Worm (Caenorhabditis elegans) whole organism, late embryonic: ENCODE data around the gene Y102A5C.2.

Experiments used
- C08G9.2 ChIP-seq: sonication (generic microtip); optimal IDR thresholded peaks from 2 replicates; lab custom pipeline; 2016; ENCODE audit warnings: mild to moderate bottlenecking, missing genetic modification characterization, moderate library complexity, missing compliant biosample characterization
- C38D4.7 ChIP-seq: fragments of 200-800 bp; sonication (Bioruptor generic); optimal IDR thresholded peaks from 2 replicates; lab custom pipeline; 2018; ENCODE audit warnings: mild to moderate bottlenecking, missing genetic modification characterization, moderate library complexity, missing compliant biosample characterization
- K02D7.2 ChIP-seq: sonication (generic microtip); optimal IDR thresholded peaks from 2 replicates; lab custom pipeline; 2017; ENCODE audit warnings: mild to moderate bottlenecking, missing genetic modification characterization, missing compliant biosample characterization
- K09A11.1 ChIP-seq: sonication (generic microtip); optimal IDR thresholded peaks from 2 replicates; lab custom pipeline; 2017; ENCODE audit warnings: antibody characterized with exemption, mild to moderate bottlenecking, missing genetic modification characterization, missing compliant biosample characterization; ENCODE audit not compliant: insufficient read depth
- ceh-18 ChIP-seq: sonication (generic microtip); optimal IDR thresholded peaks from 2 replicates; lab custom pipeline; 2016; ENCODE audit warnings: missing genetic modification characterization, missing compliant biosample characterization
- ceh-19 ChIP-seq: fragments of 200-800 bp; sonication (Bioruptor generic); optimal IDR thresholded peaks from 2 replicates; lab custom pipeline; 2018; ENCODE audit warnings: mild to moderate bottlenecking, missing genetic modification characterization, missing compliant biosample characterization
- ceh-22 ChIP-seq: sonication (generic microtip); optimal IDR thresholded peaks from 2 replicates; lab custom pipeline; 2017; ENCODE audit warnings: missing biosample characterization, missing genetic modification characterization
- ceh-24 ChIP-seq: sonication (generic microtip); optimal IDR thresholded peaks from 2 replicates; lab custom pipeline; 2016; ENCODE audit warnings: mild to moderate bottlenecking, missing genetic modification characterization, missing compliant biosample characterization
- ceh-31 ChIP-seq: sonication (generic microtip); optimal IDR thresholded peaks from 2 replicates; lab custom pipeline; 2016; ENCODE audit warnings: missing genetic modification characterization, missing compliant biosample characterization
- ceh-34 ChIP-seq: sonication (generic microtip); optimal IDR thresholded peaks from 2 replicates; lab custom pipeline; 2016; ENCODE audit warnings: mild to moderate bottlenecking, missing genetic modification characterization, missing compliant biosample characterization
- ceh-48 ChIP-seq: sonication (generic microtip); optimal IDR thresholded peaks from 2 replicates; lab custom pipeline; 2016; ENCODE audit warnings: missing genetic modification characterization, inconsistent platforms, missing compliant biosample characterization
- ceh-6 ChIP-seq: fragments of 200-800 bp; sonication (Bioruptor generic); optimal IDR thresholded peaks from 2 replicates; lab custom pipeline; 2018; ENCODE audit warnings: mild to moderate bottlenecking, missing genetic modification characterization, missing compliant biosample characterization
- ceh-9 ChIP-seq: sonication (generic microtip); optimal IDR thresholded peaks from 2 replicates; lab custom pipeline; 2016; ENCODE audit warnings: mild to moderate bottlenecking, missing genetic modification characterization, inconsistent platforms, missing compliant biosample characterization
- che-1 ChIP-seq: sonication (generic microtip); optimal IDR thresholded peaks from 2 replicates; lab custom pipeline; 2016; ENCODE audit warnings: mild to moderate bottlenecking, missing genetic modification characterization, missing compliant biosample characterization
- elt-4 ChIP-seq: sonication (generic microtip); optimal IDR thresholded peaks from 2 replicates; lab custom pipeline; 2016; ENCODE audit warnings: missing genetic modification characterization, missing compliant biosample characterization
- fax-1 ChIP-seq: sonication (generic microtip); optimal IDR thresholded peaks from 2 replicates; lab custom pipeline; 2016; ENCODE audit warnings: missing genotype, missing genetic modification characterization, missing compliant biosample characterization
- gmeb-2 ChIP-seq: sonication (generic microtip); optimal IDR thresholded peaks from 2 replicates; lab custom pipeline; 2016; ENCODE audit warnings: missing genetic modification characterization, inconsistent platforms, missing compliant biosample characterization
- hlh-13 ChIP-seq: fragments of 200-800 bp; sonication (Bioruptor generic); optimal IDR thresholded peaks from 2 replicates; lab custom pipeline; 2018; ENCODE audit warnings: mild to moderate bottlenecking, missing genetic modification characterization, missing compliant biosample characterization
- hlh-30 ChIP-seq: sonication (generic microtip); optimal IDR thresholded peaks from 2 replicates; lab custom pipeline; 2017; ENCODE audit warnings: antibody characterized with exemption, missing genetic modification characterization, missing compliant biosample characterization; ENCODE audit not compliant: insufficient read depth
- hlh-6 ChIP-seq: sonication (generic microtip); optimal IDR thresholded peaks from 2 replicates; lab custom pipeline; 2016; ENCODE audit warnings: missing genotype, missing genetic modification characterization, missing compliant biosample characterization
- lim-6 ChIP-seq: sonication (generic microtip); optimal IDR thresholded peaks from 2 replicates; lab custom pipeline; 2016; ENCODE audit warnings: missing genetic modification characterization, missing compliant biosample characterization
- lin-11 ChIP-seq: fragments of 200-800 bp; sonication (Bioruptor generic); optimal IDR thresholded peaks from 2 replicates; lab custom pipeline; 2018; ENCODE audit warnings: mild to moderate bottlenecking, missing genetic modification characterization, missing compliant biosample characterization
- mec-3 ChIP-seq: sonication (generic microtip); optimal IDR thresholded peaks from 2 replicates; lab custom pipeline; 2016; ENCODE audit warnings: borderline replicate concordance, missing genetic modification characterization, missing compliant biosample characterization
- nfya-1 ChIP-seq: sonication (generic microtip); optimal IDR thresholded peaks from 2 replicates; lab custom pipeline; 2017; ENCODE audit warnings: missing genetic modification characterization, mild to moderate bottlenecking, missing compliant biosample characterization, antibody characterized with exemption, moderate library complexity
- nhr-11 ChIP-seq: fragments of 150-350 bp; optimal IDR thresholded peaks from 2 replicates; lab custom pipeline; 2014; ENCODE audit warnings: missing biosample characterization, missing genetic modification characterization
- nhr-232 ChIP-seq: sonication (generic microtip); optimal IDR thresholded peaks from 2 replicates; lab custom pipeline; 2016; ENCODE audit warnings: missing genetic modification characterization, missing compliant biosample characterization
- odd-2 ChIP-seq: sonication (generic microtip); optimal IDR thresholded peaks from 2 replicates; lab custom pipeline; 2017; ENCODE audit warnings: antibody characterized with exemption, mild to moderate bottlenecking, missing genetic modification characterization, missing compliant biosample characterization
- pag-3 ChIP-seq: sonication (generic microtip); optimal IDR thresholded peaks from 2 replicates; lab custom pipeline; 2016; ENCODE audit warnings: missing compliant biosample characterization, missing genetic modification characterization, borderline replicate concordance
- pat-9 ChIP-seq: fragments of 200-800 bp; sonication (Bioruptor generic); optimal IDR thresholded peaks from 2 replicates; lab custom pipeline; 2018; ENCODE audit warnings: mild to moderate bottlenecking, missing genetic modification characterization, moderate library complexity, missing compliant biosample characterization
- pax-1 ChIP-seq: fragments of 150-350 bp; optimal IDR thresholded peaks from 2 replicates; lab custom pipeline; 2014; ENCODE audit warnings: missing biosample characterization, missing genetic modification characterization
- pha-4 ChIP-seq: fragments of 150-350 bp; optimal IDR thresholded peaks from 2 replicates; lab custom pipeline; 2018; ENCODE audit warnings: missing biosample characterization, missing genetic modification reagents, missing genetic modification characterization
- pros-1 ChIP-seq: fragments of 150-350 bp; optimal IDR thresholded peaks from 2 replicates; lab custom pipeline; 2014; ENCODE audit warnings: missing biosample characterization, missing genetic modification reagents, missing genetic modification characterization
- rnt-1 ChIP-seq: sonication (generic microtip); optimal IDR thresholded peaks from 2 replicates; lab custom pipeline; 2016; ENCODE audit warnings: missing genetic modification characterization, missing compliant biosample characterization
- sox-2 ChIP-seq: fragments of 200-800 bp; sonication (Bioruptor generic); IDR thresholded peaks from 2 replicates; pipeline ENCODE4 v1.3.6; 2022; ENCODE audit warnings: missing genetic modification reagents, missing genetic modification characterization, missing compliant biosample characterization
- sox-4 ChIP-seq: sonication (generic microtip); optimal IDR thresholded peaks from 2 replicates; lab custom pipeline; 2017; ENCODE audit warnings: mild to moderate bottlenecking, missing genetic modification characterization, inconsistent platforms, missing compliant biosample characterization
- tbx-7 ChIP-seq: sonication (generic microtip); optimal IDR thresholded peaks from 2 replicates; lab custom pipeline; 2016; ENCODE audit warnings: missing genotype, missing genetic modification characterization, missing compliant biosample characterization
- ttx-3 ChIP-seq: sonication (generic microtip); optimal IDR thresholded peaks from 2 replicates; lab custom pipeline; 2016; ENCODE audit warnings: missing genetic modification reagents, missing genetic modification characterization, missing compliant biosample characterization
- unc-3 ChIP-seq, 2 experiments: fragments of 200-800 bp in 1 of 2; sonication (Bioruptor generic) in 1 of 2; sonication (generic microtip) in 1 of 2; conservative IDR thresholded peaks in 1 of 2; optimal IDR thresholded peaks in 1 of 2; 2 replicates each; pipeline versions ENCODE4 v1.3.6 to Lab custom; 2016 to 2022; ENCODE audit warnings: missing compliant biosample characterization in 2 of 2, missing genetic modification characterization in 2 of 2, missing genetic modification reagents in 1 of 2
- unc-42 ChIP-seq: sonication (generic microtip); optimal IDR thresholded peaks from 2 replicates; lab custom pipeline; 2016; ENCODE audit warnings: missing genotype, missing genetic modification characterization, missing compliant biosample characterization
- unc-86 ChIP-seq: sonication (generic microtip); optimal IDR thresholded peaks from 2 replicates; lab custom pipeline; 2016; ENCODE audit warnings: missing genetic modification characterization, missing compliant biosample characterization
- ztf-16 ChIP-seq: sonication (generic microtip); optimal IDR thresholded peaks from 2 replicates; lab custom pipeline; 2017; ENCODE audit warnings: missing genetic modification characterization, missing compliant biosample characterization

Y102A5C.2 gene

ce11 chrV:16918378-16918777 is at the start of gene Y102A5C.2, which contains the start of gene fbxa-206:
Gene Y102A5C.2 (plus strand): TSS chrV:16918731.
Gene fbxa-206 (minus strand): TSS chrV:16918478.
- TF ChIP-seq nhr-11 (tag; lab: Kevin White, UChicago) (no peak), sox-4 (tag; lab: Kevin White, UChicago) (no peak), elt-4 (tag; lab: Kevin White, UChicago) (no peak), ceh-31 (tag; lab: Kevin White, UChicago) (no peak), ceh-19 (no peak), C38D4.7 (GFP tag; lab: Kevin White, UChicago) (no peak), odd-2 (no peak), fax-1 (no peak), rnt-1 (no peak)

ce11 chrV:16869740-16870139 is 48.8 kb upstream of the Y102A5C.2 start, which contains the start of gene clec-33:
Gene clec-33 (minus strand): TSS chrV:16869840.
- no peak for TF ChIP-seq unc-86 (tag; lab: Kevin White, UChicago)
- TF ChIP-seq ztf-16 (tag; lab: Kevin White, UChicago) = no peak
- no peak for TF ChIP-seq nfya-1 (tag; lab: Kevin White, UChicago)
- TF ChIP-seq tbx-7 = no peak
- no peak for TF ChIP-seq fax-1
- TF ChIP-seq rnt-1 = no peak
- no peak for TF ChIP-seq sox-2 (GFP tag; lab: Robert Waterston, UW)
- no peak for TF ChIP-seq ceh-6
- no peak for TF ChIP-seq gmeb-2 (tag; lab: Kevin White, UChicago)
- TF ChIP-seq K09A11.1 (tag; lab: Kevin White, UChicago) = no peak
- TF ChIP-seq K02D7.2 (tag; lab: Kevin White, UChicago) = no peak
- no peak for TF ChIP-seq hlh-30 (tag; lab: Kevin White, UChicago)
- no peak for TF ChIP-seq pat-9 (tag; lab: Kevin White, UChicago)
- TF ChIP-seq ceh-18 (tag; lab: Kevin White, UChicago) = no peak
- no peak for TF ChIP-seq lim-6

- TF ChIP-seq unc-42 (tag; lab: Kevin White, UChicago) (no peak), pha-4 (tag; lab: Kevin White, UChicago) (no peak), K09A11.1 (tag; lab: Kevin White, UChicago) (no peak), ceh-6 (no peak), C38D4.7 (GFP tag; lab: Kevin White, UChicago) (no peak), che-1 (tag; lab: Kevin White, UChicago) (no peak), ttx-3 (tag; lab: Kevin White, UChicago) (no peak), ceh-22 (tag; lab: Kevin White, UChicago) (no peak), lin-11 (no peak), pag-3 (tag; lab: Kevin White, UChicago) (no peak), ztf-16 (tag; lab: Kevin White, UChicago) (no peak), ceh-19 (no peak), ceh-24 (no peak), odd-2 (no peak), ceh-18 (tag; lab: Kevin White, UChicago) (no peak)
Measured at ce11 chrV:16871387-16871786, 47.1 kb upstream of the Y102A5C.2 start, which contains the start of gene thn-4. Gene thn-4 (minus strand): TSS chrV:16871487.

ce11 chrV:16873642-16874041 is 44.9 kb upstream of the Y102A5C.2 start, which contains the start of gene srw-23:
Gene srw-23 (plus strand): TSS chrV:16873942.
- no peak for TF ChIP-seq lim-6

- TF ChIP-seq ceh-48 (tag; lab: Kevin White, UChicago) = no peak
- TF ChIP-seq hlh-13 (GFP tag; lab: Kevin White, UChicago) = no peak
- no peak for TF ChIP-seq nhr-232 (tag; lab: Kevin White, UChicago)
- TF ChIP-seq unc-3 (GFP tag; conservative IDR thresholded peaks at IDR 0.05; lab: Robert Waterston, UW) = no peak
- TF ChIP-seq unc-3 (tag; optimal IDR thresholded peaks at IDR 0.05; lab: Kevin White, UChicago) = no peak
- TF ChIP-seq ceh-9 (tag; lab: Kevin White, UChicago) = no peak
- no peak for TF ChIP-seq gmeb-2 (tag; lab: Kevin White, UChicago)
- TF ChIP-seq hlh-6 (tag; lab: Kevin White, UChicago) = no peak
- TF ChIP-seq fax-1 = no peak
- TF ChIP-seq pax-1 (tag; lab: Kevin White, UChicago) = no peak
- no peak for TF ChIP-seq pha-4 (tag; lab: Kevin White, UChicago)
- TF ChIP-seq unc-42 (tag; lab: Kevin White, UChicago) = no peak
- no peak for TF ChIP-seq tbx-7
- no peak for TF ChIP-seq ceh-24
- TF ChIP-seq sox-2 (GFP tag; lab: Robert Waterston, UW) = no peak
- TF ChIP-seq ceh-34 = no peak
- no peak for TF ChIP-seq C08G9.2
- no peak for TF ChIP-seq pros-1 (tag; lab: Kevin White, UChicago)
- TF ChIP-seq mec-3 = no peak
- TF ChIP-seq nhr-11 (tag; lab: Kevin White, UChicago) = no peak
Measured at ce11 chrV:16874966-16875365, 43.6 kb upstream of the Y102A5C.2 start, which contains the start of gene F49A5.10. Gene F49A5.10 (plus strand): TSS chrV:16875266.
